ENCODE assay signal across 1 fruit fly cellular context in genomic region chrX:11123561-11123960, dm6.
TF ChIP-seq lines count a peak whose summit lies in the region.

No protein-coding gene starts in this region.

TF ChIP-seq in whole organism, embryonic, 481 proteins besides CTCF, POLR2A, EP300 and RAD21 (continued from another document):
- TF ChIP-seq CG8765 (GFP tag; IDR thresholded peaks at IDR 0.05; lab: Robert Waterston, UW), result no peak
- peak; percentile 90 for TF ChIP-seq Elba2 (GFP tag; optimal IDR thresholded peaks at IDR 0.05; lab: Kevin White, UChicago)
- TF ChIP-seq CG33557 (GFP tag; optimal IDR thresholded peaks at IDR 0.05; lab: Kevin White, UChicago), result no peak
- no peak for TF ChIP-seq grau (tag; optimal IDR thresholded peaks at IDR 0.05; lab: Kevin White, UChicago)
- TF ChIP-seq nom (GFP tag; optimal IDR thresholded peaks at IDR 0.05; lab: Kevin White, UChicago), result no peak
- TF ChIP-seq h (optimal IDR thresholded peaks at IDR 0.05; lab: Kevin White, UChicago), result no peak
- TF ChIP-seq ranshi (GFP tag; IDR thresholded peaks at IDR 0.05; lab: Robert Waterston, UW), result no peak
- TF ChIP-seq mirr (GFP tag; optimal IDR thresholded peaks at IDR 0.05; lab: Kevin White, UChicago), result no peak
- TF ChIP-seq Nf-YB (GFP tag; optimal IDR thresholded peaks at IDR 0.05; lab: Kevin White, UChicago), result no peak
- TF ChIP-seq CG16779 (GFP tag; IDR thresholded peaks at IDR 0.05; lab: Robert Waterston, UW), result no peak
- peak; percentile 60 for TF ChIP-seq cg (GFP tag; optimal IDR thresholded peaks at IDR 0.05; lab: Kevin White, UChicago)
- TF ChIP-seq CG14965 (GFP tag; optimal IDR thresholded peaks at IDR 0.05; lab: Kevin White, UChicago; ENCODE audit: borderline replicate concordance), result no peak
- peak in 1 of 2 experiments; percentile 9 for TF ChIP-seq Dfd (GFP tag; optimal IDR thresholded peaks at IDR 0.05; lab: Kevin White, UChicago)
- TF ChIP-seq CG12299 (tag; optimal IDR thresholded peaks at IDR 0.05; lab: Kevin White, UChicago), result no peak
- peak; percentile 42 for TF ChIP-seq Med (GFP tag; lab: Kevin White, UChicago)
- 0 out of 4 replicates have a peak, but pooled peaks have one; percentile 6 for TF ChIP-seq chinmo (GFP tag; IDR thresholded peaks at IDR 0.05; lab: Robert Waterston, UW; ENCODE audit: partially characterized antibody)
- TF ChIP-seq danr (GFP tag; IDR thresholded peaks at IDR 0.05; lab: Robert Waterston, UW), result no peak
- TF ChIP-seq pan (optimal IDR thresholded peaks at IDR 0.05; lab: Kevin White, UChicago), result no peak
- TF ChIP-seq pan (GFP tag; optimal IDR thresholded peaks at IDR 0.05 in 1 of 2, IDR thresholded peaks at IDR 0.05 in 1 of 2), result no peak
- no peak for TF ChIP-seq ato (GFP tag; IDR thresholded peaks at IDR 0.05; lab: Robert Waterston, UW; ENCODE audit: partially characterized antibody)
- no peak for TF ChIP-seq CG1647 (GFP tag; optimal IDR thresholded peaks at IDR 0.05; lab: Kevin White, UChicago)
- TF ChIP-seq CG8924 (tag; optimal IDR thresholded peaks at IDR 0.05; lab: Kevin White, UChicago), result peak; percentile 28
- TF ChIP-seq CG9727 (GFP tag; optimal IDR thresholded peaks at IDR 0.05; lab: Kevin White, UChicago), result no peak
- no peak for TF ChIP-seq Hey (tag; optimal IDR thresholded peaks at IDR 0.05; lab: Kevin White, UChicago)
- no peak for TF ChIP-seq CG9817 (tag; optimal IDR thresholded peaks at IDR 0.05; lab: Kevin White, UChicago)
- TF ChIP-seq ttk (GFP tag; IDR thresholded peaks at IDR 0.05; lab: Robert Waterston, UW), result no peak
- no peak for TF ChIP-seq odd (GFP tag; optimal IDR thresholded peaks at IDR 0.05; lab: Kevin White, UChicago)
- no peak for TF ChIP-seq Bgb (GFP tag; IDR thresholded peaks at IDR 0.05; lab: Robert Waterston, UW; ENCODE audit: partially characterized antibody)
- no peak for TF ChIP-seq Usf (GFP tag; optimal IDR thresholded peaks at IDR 0.05; lab: Kevin White, UChicago)
